Fruit fly (Drosophila melanogaster): Measurements from ENCODE around the gene CG31760.

CG31760 gene

DNA sequence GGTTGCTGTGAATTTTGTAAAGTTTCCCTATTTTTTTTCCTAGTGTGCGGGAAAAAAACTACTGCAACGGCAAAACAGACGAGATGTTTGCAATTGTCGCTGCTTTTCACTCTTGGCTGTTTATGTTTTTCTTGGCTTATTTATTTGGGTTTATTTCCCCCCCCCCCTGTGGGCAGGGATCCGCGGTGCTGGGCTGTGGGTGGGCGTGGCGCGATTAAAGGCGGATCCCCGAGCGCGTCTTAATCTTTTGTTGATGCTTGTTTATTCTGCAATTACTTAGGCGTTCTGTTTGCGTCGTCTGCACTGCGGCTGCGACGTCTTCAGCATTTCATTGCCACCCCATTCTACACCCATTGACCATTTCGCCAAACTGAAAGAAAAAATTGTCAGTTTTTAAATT is 52.3 kb downstream of the CG31760 start:
- TF ChIP-seq Myc (optimal IDR thresholded peaks at IDR 0.05), result no peak
- no peak for TF ChIP-seq psq (optimal IDR thresholded peaks at IDR 0.05)
- no peak for TF ChIP-seq h (optimal IDR thresholded peaks at IDR 0.05)
- no peak for TF ChIP-seq insv (optimal IDR thresholded peaks at IDR 0.05)
- no peak for TF ChIP-seq Sin3A (optimal IDR thresholded peaks at IDR 0.05)
- no peak for TF ChIP-seq ttk (optimal IDR thresholded peaks at IDR 0.05)

DNA sequence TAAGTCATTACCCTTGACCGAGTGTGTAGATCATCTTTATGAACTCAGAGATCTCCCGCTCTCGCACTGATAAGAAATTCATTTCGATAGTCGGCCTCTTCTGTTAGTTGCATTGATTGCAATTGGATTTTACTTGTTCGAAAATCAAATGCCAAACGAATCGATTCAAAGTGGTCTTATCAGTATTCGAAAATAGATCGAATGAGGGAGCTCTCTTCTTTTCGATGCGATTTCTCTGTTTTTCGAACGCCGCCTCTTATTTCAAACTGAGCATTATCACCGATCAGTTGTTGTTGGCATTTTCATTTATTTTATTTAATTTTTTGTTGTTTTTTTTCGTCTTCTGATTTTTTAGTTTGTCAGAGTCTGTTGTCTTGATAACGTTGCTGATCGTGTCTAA is 58.4 kb downstream of the CG31760 start:
- TF ChIP-seq ttk (optimal IDR thresholded peaks at IDR 0.05), result no peak
- TF ChIP-seq h (optimal IDR thresholded peaks at IDR 0.05), result no peak
- no peak for TF ChIP-seq Myc (optimal IDR thresholded peaks at IDR 0.05)
- no peak for TF ChIP-seq insv (optimal IDR thresholded peaks at IDR 0.05)
- TF ChIP-seq Sin3A (optimal IDR thresholded peaks at IDR 0.05), result no peak
- TF ChIP-seq psq (optimal IDR thresholded peaks at IDR 0.05), result no peak

DNA sequence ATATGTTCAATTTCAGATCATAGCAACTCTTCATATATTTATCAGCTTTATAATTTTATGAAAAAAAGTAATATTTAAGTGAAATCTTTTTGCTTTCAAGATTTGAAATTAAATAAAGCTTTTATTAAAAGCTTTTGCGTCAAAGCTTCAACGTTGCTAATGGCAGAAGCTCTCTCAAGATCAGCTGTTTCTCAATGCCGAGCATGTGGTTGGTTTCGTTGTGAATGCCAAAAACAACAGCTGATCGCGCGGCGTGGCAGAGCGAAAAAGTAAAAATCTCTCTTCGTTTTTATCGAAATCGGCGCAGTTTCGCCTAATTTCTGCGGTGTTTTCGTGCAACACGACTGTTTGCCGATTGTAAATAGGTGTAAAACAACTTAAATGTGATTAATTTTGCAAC is 65.0 kb downstream of the CG31760 start, which contains the start of gene CG31759:
TSS of gene CG31759 (plus strand) at position 161 of the 400 bp plus-strand sequence.
- TF ChIP-seq insv (optimal IDR thresholded peaks at IDR 0.05) (no peak), ttk (optimal IDR thresholded peaks at IDR 0.05) (no peak), Myc (optimal IDR thresholded peaks at IDR 0.05) (no peak), Sin3A (optimal IDR thresholded peaks at IDR 0.05) (no peak), h (optimal IDR thresholded peaks at IDR 0.05) (no peak), psq (optimal IDR thresholded peaks at IDR 0.05) (no peak)

All from Kc167 (cell line).